Fruit fly (Drosophila melanogaster): ENCODE results near the gene dmGlut.

dmGlut gene

dm6 chr2L:12045941-12046855, 19.0 kb downstream of the dmGlut start, which contains the start of gene CG6770 (continued):
- TF ChIP-seq topi (GFP tag; optimal IDR thresholded peaks at IDR 0.05) (peak; percentile 87), CG7368 (GFP tag; optimal IDR thresholded peaks at IDR 0.05) (peak; percentile 66), fd85E (GFP tag; optimal IDR thresholded peaks at IDR 0.05) (peak; percentile 63), CG8632 (GFP tag; optimal IDR thresholded peaks at IDR 0.05) (peak; percentile 88), Hr4 (GFP tag; optimal IDR thresholded peaks at IDR 0.05) (peak; percentile 85), CG6854 (GFP tag; optimal IDR thresholded peaks at IDR 0.05) (peak; percentile 31), CG6808 (GFP tag; optimal IDR thresholded peaks at IDR 0.05) (peak; percentile 88), CG11902 (GFP tag; optimal IDR thresholded peaks at IDR 0.05) (peak; percentile 63), eg (GFP tag; IDR thresholded peaks at IDR 0.05) (peak; percentile 95), CG8319 (GFP tag; optimal IDR thresholded peaks at IDR 0.05) (peak; percentile 54), svp (GFP tag) (peak; percentile 94)

dm6 chr2L:12046856-12047230, 19.6 kb downstream of the dmGlut start:
- TF ChIP-seq Hr4 (GFP tag; optimal IDR thresholded peaks at IDR 0.05): peak; percentile 30
- TF ChIP-seq CG6276 (GFP tag; optimal IDR thresholded peaks at IDR 0.05): no peak

dm6 chr2L:12048723-12049122, 21.5 kb downstream of the dmGlut start, which contains the start of gene Plzf:
TSS of gene Plzf (minus strand) at chr2L:12048918.
- TF ChIP-seq topi (GFP tag; optimal IDR thresholded peaks at IDR 0.05): no peak
- no peak for TF ChIP-seq CG6854 (GFP tag; optimal IDR thresholded peaks at IDR 0.05)
- TF ChIP-seq pdm3 (GFP tag; optimal IDR thresholded peaks at IDR 0.05): no peak
- no peak for TF ChIP-seq spab (GFP tag; optimal IDR thresholded peaks at IDR 0.05)
- TF ChIP-seq CG15336 (GFP tag; IDR thresholded peaks at IDR 0.05): no peak
- TF ChIP-seq CG6808 (GFP tag; optimal IDR thresholded peaks at IDR 0.05): no peak
- TF ChIP-seq acj6 (GFP tag; optimal IDR thresholded peaks at IDR 0.05): no peak
- no peak for TF ChIP-seq CG34406 (GFP tag; optimal IDR thresholded peaks at IDR 0.05)
- TF ChIP-seq svp (GFP tag): no peak
- no peak for TF ChIP-seq eg (GFP tag; IDR thresholded peaks at IDR 0.05)
- TF ChIP-seq CG10631 (GFP tag; optimal IDR thresholded peaks at IDR 0.05): no peak
- no peak for TF ChIP-seq fd85E (GFP tag; optimal IDR thresholded peaks at IDR 0.05)
- no peak for TF ChIP-seq Hr4 (GFP tag; optimal IDR thresholded peaks at IDR 0.05)
- no peak for TF ChIP-seq CG6163 (GFP tag; IDR thresholded peaks at IDR 0.05)
- no peak for TF ChIP-seq CG8319 (GFP tag; optimal IDR thresholded peaks at IDR 0.05)

- TF ChIP-seq fkh (GFP tag; optimal IDR thresholded peaks at IDR 0.05) (peak; percentile 32), CG8319 (GFP tag; optimal IDR thresholded peaks at IDR 0.05) (no peak)
These were observed 21.9 kb downstream of the dmGlut start, which contains the start of gene PLCXD for dm6 chr2L:12049133-12049532. TSS of gene PLCXD (plus strand) at chr2L:12049418.

- TF ChIP-seq Sox14 (GFP tag; optimal IDR thresholded peaks at IDR 0.05) (no peak), fd85E (GFP tag; optimal IDR thresholded peaks at IDR 0.05) (no peak), cyc (GFP tag; optimal IDR thresholded peaks at IDR 0.05) (no peak), CG11902 (GFP tag; optimal IDR thresholded peaks at IDR 0.05) (no peak), esn (GFP tag; optimal IDR thresholded peaks at IDR 0.05) (no peak), Ets96B (tag; optimal IDR thresholded peaks at IDR 0.05) (no peak)
These were observed 26.1 kb downstream of the dmGlut start for dm6 chr2L:12053365-12053764.

dm6 chr2L:12055837-12056388, 28.7 kb downstream of the dmGlut start, which contains the start of the genes JhI-21, RpL7-like and CG34164:
TSS of gene JhI-21 (minus strand) at chr2L:12056042.
TSS of gene RpL7-like (plus strand) at chr2L:12056326.
TSS of gene CG34164 (plus strand) at chr2L:12056348.
- TF ChIP-seq CG3032 (tag; optimal IDR thresholded peaks at IDR 0.05) (no peak), eg (GFP tag; IDR thresholded peaks at IDR 0.05) (no peak; the same call in 2 of the 3 replicates), esn (GFP tag; optimal IDR thresholded peaks at IDR 0.05) (peak; percentile 40), Eip93F (GFP tag; optimal IDR thresholded peaks at IDR 0.05) (no peak), CG11294 (GFP tag; IDR thresholded peaks at IDR 0.05) (no peak), CG6854 (GFP tag; optimal IDR thresholded peaks at IDR 0.05) (peak; percentile 61), dac (GFP tag; optimal IDR thresholded peaks at IDR 0.05) (no peak), achi (GFP tag; optimal IDR thresholded peaks at IDR 0.05) (peak; percentile 44), CG8119 (GFP tag; IDR thresholded peaks at IDR 0.05) (peak; percentile 49; the same call in 2 of the 3 replicates), CG6792 (GFP tag; optimal IDR thresholded peaks at IDR 0.05) (peak; percentile 1), Eip78C (GFP tag) (peak; percentile 77), CG15336 (GFP tag; IDR thresholded peaks at IDR 0.05) (peak; percentile 50; the same call in 1 of the 2 replicates), CG16779 (tag; optimal IDR thresholded peaks at IDR 0.05) (peak; percentile 61), CG3919 (GFP tag; optimal IDR thresholded peaks at IDR 0.05) (no peak)
